Worm (Caenorhabditis elegans) whole organism, L1 larva: ENCODE measurements around the gene cif-1.

Experiments
- C34B4.2 ChIP-seq: sonication (generic microtip); optimal IDR thresholded peaks from 2 replicates; lab custom pipeline; 2017; ENCODE audit warnings: mild to moderate bottlenecking, missing genetic modification characterization, missing compliant biosample characterization
- aha-1 ChIP-seq: fragments of 150-350 bp; optimal IDR thresholded peaks from 2 replicates; lab custom pipeline; 2014; ENCODE audit warnings: missing biosample characterization, missing genetic modification characterization
- ama-1 ChIP-seq: fragments of 150-350 bp; optimal IDR thresholded peaks from 2 replicates; lab custom pipeline; 2014
- ceh-63 ChIP-seq: fragments of 200-800 bp; sonication (Bioruptor generic); optimal IDR thresholded peaks from 2 replicates; lab custom pipeline; 2018; ENCODE audit warnings: mild to moderate bottlenecking, missing genetic modification characterization, missing compliant biosample characterization
- ceh-82 ChIP-seq, 3 experiments: fragments of 150-350 bp in 1 of 3; sonication (generic microtip) in 2 of 3; optimal IDR thresholded peaks; 2 replicates each; lab custom pipeline; 2014 to 2017; ENCODE audit warnings: missing biosample characterization in 3 of 3, missing genetic modification characterization in 3 of 3
- ceh-90 ChIP-seq: sonication (generic microtip); optimal IDR thresholded peaks from 2 replicates; lab custom pipeline; 2016; ENCODE audit warnings: missing genetic modification characterization, missing compliant biosample characterization
- ces-1 ChIP-seq: fragments of 150-350 bp; optimal IDR thresholded peaks from 2 replicates; lab custom pipeline; 2014; ENCODE audit warnings: missing biosample characterization, missing genetic modification reagents, missing genetic modification characterization
- dsc-1 ChIP-seq: sonication (generic microtip); optimal IDR thresholded peaks from 2 replicates; lab custom pipeline; 2016; ENCODE audit warnings: mild to moderate bottlenecking, missing genetic modification characterization, missing compliant biosample characterization
- efl-1 ChIP-seq, 4 experiments: fragments of 150-350 bp; optimal IDR thresholded peaks in 3 of 4; peaks in 1 of 4; 1 replicate in 1 of 4; 2 replicates in 3 of 4; lab custom pipeline; 2014; ENCODE audit warnings: missing biosample characterization in 2 of 4, missing genetic modification characterization in 2 of 4, missing genetic modification reagents in 2 of 4
- egl-13 ChIP-seq: sonication (generic microtip); optimal IDR thresholded peaks from 2 replicates; lab custom pipeline; 2016; ENCODE audit warnings: missing genotype, missing genetic modification reagents, missing genetic modification characterization, missing compliant biosample characterization
- egl-27 ChIP-seq, 2 experiments: fragments of 150-350 bp in 1 of 2; sonication (generic microtip); optimal IDR thresholded peaks; 3 replicates each; lab custom pipeline; 2017 to 2018; ENCODE audit warnings: missing biosample characterization in 2 of 2, missing genetic modification characterization in 2 of 2, missing genetic modification reagents in 2 of 2
- fos-1 ChIP-seq: fragments of 150-350 bp; optimal IDR thresholded peaks from 2 replicates; lab custom pipeline; 2014; ENCODE audit warnings: missing biosample characterization, missing genetic modification characterization
- grh-1 ChIP-seq: fragments of 200-800 bp; sonication (Bioruptor generic); IDR thresholded peaks from 2 replicates; pipeline ENCODE4 v1.3.6; 2022; ENCODE audit warnings: missing genetic modification reagents, missing genetic modification characterization, missing compliant biosample characterization
- hlh-17 ChIP-seq: fragments of 200-800 bp; sonication (Bioruptor generic); optimal IDR thresholded peaks from 2 replicates; lab custom pipeline; 2018; ENCODE audit warnings: missing genetic modification characterization, mild to moderate bottlenecking, missing compliant biosample characterization, moderate library complexity, borderline replicate concordance
- hlh-4 ChIP-seq: sonication (generic microtip); optimal IDR thresholded peaks from 2 replicates; lab custom pipeline; 2016; ENCODE audit warnings: mild to moderate bottlenecking, missing genetic modification characterization, missing compliant biosample characterization
- lin-14 ChIP-seq: fragments of 200-800 bp; sonication (Bioruptor generic); optimal IDR thresholded peaks from 2 replicates; lab custom pipeline; 2018; ENCODE audit warnings: mild to moderate bottlenecking, missing genetic modification characterization, moderate library complexity, missing compliant biosample characterization
- lin-15B ChIP-seq: fragments of 150-350 bp; sonication (generic microtip); optimal IDR thresholded peaks from 3 replicates; lab custom pipeline; 2014; ENCODE audit warnings: missing biosample characterization, missing genetic modification characterization
- lin-35 ChIP-seq, 2 experiments: fragments of 150-350 bp; optimal IDR thresholded peaks; 2 replicates each; lab custom pipeline; 2014; ENCODE audit warnings: missing biosample characterization in 2 of 2, missing genetic modification characterization in 2 of 2, missing genetic modification reagents in 2 of 2
- lin-39 ChIP-seq: fragments of 150-350 bp; optimal IDR thresholded peaks from 2 replicates; lab custom pipeline; 2014; ENCODE audit warnings: missing biosample characterization, missing genetic modification reagents, missing genetic modification characterization
- lir-3 ChIP-seq: sonication (generic microtip); optimal IDR thresholded peaks from 2 replicates; lab custom pipeline; 2016; ENCODE audit warnings: mild to moderate bottlenecking, missing genetic modification characterization, moderate library complexity, missing compliant biosample characterization; ENCODE audit not compliant: poor library complexity
- lsy-2 ChIP-seq, 2 experiments: fragments of 150-350 bp; optimal IDR thresholded peaks; 2 replicates each; lab custom pipeline; 2014; ENCODE audit warnings: missing biosample characterization in 2 of 2, missing genetic modification characterization in 2 of 2
- mab-9 ChIP-seq: fragments of 200-800 bp; sonication (Bioruptor generic); IDR thresholded peaks from 2 replicates; pipeline ENCODE4 v1.3.6; 2022; ENCODE audit warnings: missing genetic modification reagents, missing genetic modification characterization, missing compliant biosample characterization
- mdl-1 ChIP-seq, 2 experiments: fragments of 150-350 bp; optimal IDR thresholded peaks; 2 replicates each; lab custom pipeline; 2014 to 2017; ENCODE audit warnings: missing biosample characterization in 2 of 2, missing genetic modification characterization in 2 of 2, inconsistent platforms in 1 of 2
- mef-2 ChIP-seq: fragments of 150-350 bp; optimal IDR thresholded peaks from 2 replicates; lab custom pipeline; 2014; ENCODE audit warnings: missing biosample characterization, missing genetic modification characterization
- mep-1 ChIP-seq: fragments of 150-350 bp; optimal IDR thresholded peaks from 2 replicates; lab custom pipeline; 2014; ENCODE audit warnings: missing biosample characterization, missing genetic modification characterization
- nhr-12 ChIP-seq: sonication (generic microtip); optimal IDR thresholded peaks from 2 replicates; lab custom pipeline; 2017; ENCODE audit warnings: missing biosample characterization, missing genetic modification characterization
- nhr-19 ChIP-seq: fragments of 200-800 bp; sonication (Bioruptor generic); conservative IDR thresholded peaks from 2 replicates; pipeline ENCODE4 v1.3.6; 2022; ENCODE audit warnings: missing genetic modification characterization, missing compliant biosample characterization
- nhr-28 ChIP-seq: fragments of 150-350 bp; optimal IDR thresholded peaks from 2 replicates; lab custom pipeline; 2014; ENCODE audit warnings: missing biosample characterization, missing genetic modification characterization
- nhr-71 ChIP-seq: sonication (generic microtip); optimal IDR thresholded peaks from 2 replicates; lab custom pipeline; 2016; ENCODE audit warnings: mild to moderate bottlenecking, missing genetic modification characterization, moderate library complexity, missing compliant biosample characterization
- nhr-76 ChIP-seq: sonication (generic microtip); optimal IDR thresholded peaks from 2 replicates; lab custom pipeline; 2017; ENCODE audit warnings: missing biosample characterization, missing genetic modification characterization
- nhr-77 ChIP-seq: fragments of 150-350 bp; optimal IDR thresholded peaks from 2 replicates; lab custom pipeline; 2014; ENCODE audit warnings: missing biosample characterization, missing genetic modification characterization
- nhr-85 ChIP-seq: sonication (generic microtip); peaks from one replicate; lab custom pipeline; 2016; ENCODE audit warnings: missing genetic modification characterization, inconsistent platforms, missing compliant biosample characterization
- pqm-1 ChIP-seq: sonication (generic microtip); optimal IDR thresholded peaks from 3 replicates; lab custom pipeline; 2017; ENCODE audit warnings: missing biosample characterization, missing genetic modification characterization
- rnt-1 ChIP-seq: sonication (generic microtip); optimal IDR thresholded peaks from 2 replicates; lab custom pipeline; 2016; ENCODE audit warnings: mild to moderate bottlenecking, missing genetic modification characterization, moderate library complexity, missing compliant biosample characterization
- skn-1 ChIP-seq: fragments of 150-350 bp; optimal IDR thresholded peaks from 2 replicates; lab custom pipeline; 2014; ENCODE audit warnings: missing biosample characterization, missing genetic modification characterization
- snpc-4 ChIP-seq: fragments of 150-350 bp; optimal IDR thresholded peaks from 2 replicates; lab custom pipeline; 2014; ENCODE audit warnings: missing biosample characterization, missing genetic modification characterization
- sox-4 ChIP-seq: sonication (generic microtip); optimal IDR thresholded peaks from 2 replicates; lab custom pipeline; 2016; ENCODE audit warnings: missing genetic modification characterization, missing compliant biosample characterization
- unc-30 ChIP-seq: sonication (generic microtip); optimal IDR thresholded peaks from 2 replicates; lab custom pipeline; 2017; ENCODE audit warnings: missing biosample characterization, missing genetic modification characterization
- unc-62 ChIP-seq: fragments of 150-350 bp; optimal IDR thresholded peaks from 2 replicates; lab custom pipeline; 2014; ENCODE audit warnings: missing biosample characterization, missing genetic modification reagents, missing genetic modification characterization
- unc-86 ChIP-seq: sonication (generic microtip); optimal IDR thresholded peaks from 2 replicates; lab custom pipeline; 2016; ENCODE audit warnings: missing genetic modification characterization, missing compliant biosample characterization
- unc-98 ChIP-seq: fragments of 200-800 bp; sonication (Bioruptor generic); IDR thresholded peaks from 2 replicates; pipeline ENCODE4 v1.3.6; 2022; ENCODE audit warnings: missing genetic modification characterization, missing compliant biosample characterization
- vab-15 ChIP-seq: sonication (generic microtip); optimal IDR thresholded peaks from 2 replicates; lab custom pipeline; 2017; ENCODE audit warnings: missing genotype, mild to moderate bottlenecking, missing genetic modification characterization, missing compliant biosample characterization
- zag-1 ChIP-seq: fragments of 150-350 bp; optimal IDR thresholded peaks from 2 replicates; lab custom pipeline; 2014; ENCODE audit warnings: missing biosample characterization, missing genetic modification characterization
- zip-4 ChIP-seq: fragments of 200-800 bp; sonication (Bioruptor generic); optimal IDR thresholded peaks from 2 replicates; lab custom pipeline; 2018; ENCODE audit warnings: mild to moderate bottlenecking, missing genetic modification characterization, moderate library complexity, missing compliant biosample characterization
- ztf-11 ChIP-seq, 2 experiments: sonication (generic microtip); optimal IDR thresholded peaks; 2 replicates each; lab custom pipeline; 2016 to 2017; ENCODE audit warnings: missing genetic modification characterization in 2 of 2, missing biosample characterization in 1 of 2, missing compliant biosample characterization in 1 of 2

cif-1 gene

DNA sequence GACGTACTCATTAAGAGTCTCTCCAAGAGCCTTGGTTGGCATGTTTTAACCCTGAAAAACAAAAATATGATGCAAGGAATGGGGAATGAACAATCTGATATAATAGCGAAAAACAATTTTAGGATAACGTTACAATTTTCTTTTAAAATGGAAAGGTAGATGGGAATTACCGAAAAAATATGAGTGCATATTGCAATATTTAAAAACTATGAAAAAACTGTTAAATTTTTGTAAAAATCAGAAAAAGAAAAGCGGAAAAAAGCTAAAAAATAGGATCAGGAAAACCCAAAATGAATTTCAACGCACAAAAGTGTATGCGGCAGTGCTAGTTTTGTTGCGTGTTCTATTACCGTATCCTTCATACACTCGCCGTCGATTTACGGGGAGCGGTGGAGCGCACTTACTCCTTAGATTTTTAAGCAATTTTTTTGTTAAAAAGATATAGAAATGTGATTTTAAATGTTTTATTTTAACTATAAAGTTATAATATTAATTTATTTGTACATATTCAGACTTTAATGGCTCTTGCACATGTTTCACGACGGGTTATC, 39.2 kb upstream of the cif-1 start, which contains the start of the genes rpl-20 and Y17G9B.5 (continued):
- TF ChIP-seq mef-2 (peak; percentile 97), grh-1 (GFP tag; lab: Robert Waterston, UW) (peak; percentile 100), lin-35 (GFP tag; optimal IDR thresholded peaks at IDR 0.05; lab: Kevin White, UChicago) (peak; percentile 95 to 97), hlh-17 (GFP tag; lab: Kevin White, UChicago) (peak; percentile 73), nhr-76 (tag; lab: Kevin White, UChicago) (peak; percentile 81), mdl-1 (tag; optimal IDR thresholded peaks at IDR 0.05; lab: Kevin White, UChicago) (peak in 1 of 2 experiments; percentile 98), nhr-71 (tag; lab: Kevin White, UChicago) (peak; percentile 100), egl-27 (tag; optimal IDR thresholded peaks at IDR 0.05; lab: Kevin White, UChicago) (peak; percentile 93 to 98)

DNA sequence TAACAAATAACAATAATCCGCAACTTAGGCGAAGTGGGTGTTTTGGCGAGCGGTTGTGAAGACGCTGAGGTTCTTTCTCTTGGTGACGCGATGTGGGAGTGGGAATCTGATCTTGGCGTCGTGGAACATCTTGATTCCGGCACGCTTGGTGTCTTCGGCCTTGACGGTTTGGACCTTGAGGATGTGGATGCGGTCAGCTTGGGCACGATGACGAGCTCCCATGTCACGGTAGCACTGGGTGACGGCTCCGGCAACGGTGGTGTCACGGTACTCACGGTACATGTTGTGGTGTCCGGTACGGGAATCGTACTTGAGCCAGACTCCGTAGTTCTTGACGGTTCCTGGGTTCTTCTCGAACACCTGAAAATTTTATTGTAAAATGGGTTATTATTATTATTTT, 38.6 kb upstream of the cif-1 start:
- TF ChIP-seq lsy-2 (tag; optimal IDR thresholded peaks at IDR 0.05; lab: Kevin White, UChicago): no peak
- peak; percentile 19 for TF ChIP-seq C34B4.2 (tag; lab: Kevin White, UChicago)
- TF ChIP-seq mab-9 (GFP tag; lab: Robert Waterston, UW): 0 out of 2 replicates have a peak, but pooled peaks have one; percentile 35

DNA sequence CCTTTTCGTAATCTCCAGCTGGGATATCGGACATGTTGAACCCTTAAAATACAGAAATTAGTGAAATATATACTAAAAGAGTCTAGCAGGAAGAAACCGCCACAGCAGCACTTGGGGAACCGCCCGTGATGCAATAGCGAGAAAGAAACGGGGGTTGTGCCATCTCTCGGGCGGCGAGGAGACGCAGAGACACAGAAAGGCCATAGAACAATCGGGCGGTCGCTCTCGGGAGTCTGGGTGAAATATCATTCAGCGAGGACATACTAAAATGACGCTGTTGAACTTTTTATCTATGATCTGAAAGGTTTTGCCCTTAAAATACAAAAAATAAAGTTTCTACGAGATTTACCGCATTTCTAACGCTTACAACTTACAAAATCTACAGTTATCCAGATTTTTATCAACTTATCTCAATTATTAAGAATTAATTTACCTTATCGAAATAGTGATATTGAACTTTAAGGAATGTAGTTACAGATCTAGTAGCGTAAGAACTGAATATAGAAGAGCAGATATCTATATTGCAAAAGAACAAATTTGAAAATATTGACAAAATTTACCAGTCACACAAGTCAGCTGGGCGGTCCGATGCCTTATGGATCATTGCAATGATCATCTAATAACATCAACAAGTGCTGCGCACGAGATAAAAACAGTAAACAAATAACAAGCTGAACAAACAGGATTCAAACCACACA, 38.0 kb upstream of the cif-1 start, which contains the start of gene cyc-2.1:
TSS of gene cyc-2.1 (minus strand) at position 605 of the 698 bp plus-strand sequence.
- peak; percentile 5 for TF ChIP-seq nhr-77 (tag; lab: Kevin White, UChicago)
- TF ChIP-seq lir-3 (tag; lab: Kevin White, UChicago): no peak
- no peak for TF ChIP-seq vab-15
- no peak for TF ChIP-seq egl-27 (tag; optimal IDR thresholded peaks at IDR 0.05; lab: Kevin White, UChicago)
- no peak for TF ChIP-seq unc-30 (tag; lab: Kevin White, UChicago)
- TF ChIP-seq egl-13: peak; percentile 6
- TF ChIP-seq ces-1 (GFP tag; lab: Kevin White, UChicago): no peak
- TF ChIP-seq aha-1 (tag; lab: Kevin White, UChicago): no peak
- no peak for TF ChIP-seq mef-2
- no peak for TF ChIP-seq zip-4 (GFP tag; lab: Kevin White, UChicago)
- TF ChIP-seq snpc-4: peak; percentile 45
- no peak for TF ChIP-seq unc-62
- no peak for TF ChIP-seq grh-1 (GFP tag; lab: Robert Waterston, UW)
- peak; percentile 28 to 49 for TF ChIP-seq efl-1 (optimal IDR thresholded peaks at IDR 0.05; lab: Kevin White, UChicago)
- peak; percentile 17 to 86 for TF ChIP-seq efl-1 (GFP tag; optimal IDR thresholded peaks at IDR 0.05 in 1 of 2; lab: Kevin White, UChicago)
- TF ChIP-seq pqm-1: no peak
- TF ChIP-seq zag-1: no peak
- peak; percentile 68 for TF ChIP-seq nhr-85 (tag; lab: Kevin White, UChicago)
- TF ChIP-seq lin-15B (tag; lab: Kevin White, UChicago): peak; percentile 35
- no peak for TF ChIP-seq hlh-4 (tag; lab: Kevin White, UChicago)
- TF ChIP-seq skn-1 (tag; lab: Kevin White, UChicago): peak; percentile 29
- TF ChIP-seq ztf-11 (tag; optimal IDR thresholded peaks at IDR 0.05; lab: Kevin White, UChicago): no peak
- no peak for TF ChIP-seq mab-9 (GFP tag; lab: Robert Waterston, UW)
- peak; percentile 30 for TF ChIP-seq unc-86 (tag; lab: Kevin White, UChicago)
- TF ChIP-seq unc-98: no peak
- TF ChIP-seq ceh-82 (tag; optimal IDR thresholded peaks at IDR 0.05; lab: Kevin White, UChicago): peak in 1 of 3 experiments; percentile 48
- TF ChIP-seq mep-1 (tag; lab: Kevin White, UChicago): peak; percentile 55
- TF ChIP-seq nhr-28 (tag; lab: Kevin White, UChicago): no peak
- TF ChIP-seq ceh-63 (GFP tag; lab: Kevin White, UChicago): no peak
- no peak for TF ChIP-seq sox-4 (tag; lab: Kevin White, UChicago)
- TF ChIP-seq rnt-1 (tag; lab: Kevin White, UChicago): peak; percentile 59
- TF ChIP-seq hlh-17 (GFP tag; lab: Kevin White, UChicago): no peak
- TF ChIP-seq nhr-12 (tag; lab: Kevin White, UChicago): no peak
- peak; percentile 21 for TF ChIP-seq dsc-1 (tag; lab: Kevin White, UChicago)
- TF ChIP-seq nhr-71 (tag; lab: Kevin White, UChicago): peak; percentile 71
- no peak for TF ChIP-seq fos-1
- peak; percentile 71 for TF ChIP-seq nhr-19 (GFP tag; lab: Robert Waterston, UW)
- no peak for TF ChIP-seq lin-39 (tag; lab: Kevin White, UChicago)
- peak in 1 of 2 experiments; percentile 37 for TF ChIP-seq mdl-1 (tag; optimal IDR thresholded peaks at IDR 0.05; lab: Kevin White, UChicago)
- no peak for TF ChIP-seq ceh-90 (tag; lab: Kevin White, UChicago)
- TF ChIP-seq lin-14: peak; percentile 83
- no peak for TF ChIP-seq ama-1 (lab: Kevin White, UChicago)
